Worm (Caenorhabditis elegans): ENCODE results near the gene Y47C4A.1.

Gene Y47C4A.1

DNA sequence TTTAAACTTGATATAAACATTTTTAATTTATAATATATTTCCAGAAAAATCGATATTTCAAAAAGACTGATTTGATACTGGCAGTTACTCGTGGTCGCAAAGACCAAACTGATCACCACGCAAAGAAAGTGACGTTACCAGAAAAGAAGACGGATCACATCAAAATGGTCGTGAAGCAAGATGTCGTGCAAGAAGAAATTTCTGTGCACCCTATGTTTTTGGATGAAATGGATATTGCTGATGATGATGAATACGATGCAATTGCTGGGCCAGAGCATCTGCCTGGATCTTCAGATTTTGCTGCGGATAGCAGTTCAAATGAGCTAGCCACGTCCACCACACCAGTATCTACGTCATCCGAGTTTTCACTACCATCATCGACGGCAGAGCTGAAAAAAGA, 42.7 kb upstream of the Y47C4A.1 start:
- TF ChIP-seq B0336.3 (GFP tag; IDR thresholded peaks at IDR 0.05) (no peak), tbp1 (GFP tag; optimal IDR thresholded peaks at IDR 0.05) (no peak), egrh-3 (GFP tag; IDR thresholded peaks at IDR 0.05) (no peak), mel-28 (tag; optimal IDR thresholded peaks at IDR 0.05; ENCODE audit: borderline replicate concordance) (no peak), ets-4 (GFP tag; optimal IDR thresholded peaks at IDR 0.05) (no peak), lsl-1 (GFP tag; optimal IDR thresholded peaks at IDR 0.05) (no peak), fkh-3 (tag; optimal IDR thresholded peaks at IDR 0.05) (no peak), nhr-179 (tag; optimal IDR thresholded peaks at IDR 0.05) (no peak), atf-7 (tag; optimal IDR thresholded peaks at IDR 0.05) (no peak), madf-6 (GFP tag; IDR thresholded peaks at IDR 0.05) (no peak), T26A5.8 (tag; optimal IDR thresholded peaks at IDR 0.05) (no peak), zfh-2 (GFP tag; conservative IDR thresholded peaks at IDR 0.05) (no peak), C06A6.2 (GFP tag; conservative IDR thresholded peaks at IDR 0.05) (no peak), let-607 (tag; optimal IDR thresholded peaks at IDR 0.05) (no peak), hmg-1.2 (GFP tag; IDR thresholded peaks at IDR 0.05) (no peak), unc-62 (GFP tag; optimal IDR thresholded peaks at IDR 0.05) (no peak)

DNA sequence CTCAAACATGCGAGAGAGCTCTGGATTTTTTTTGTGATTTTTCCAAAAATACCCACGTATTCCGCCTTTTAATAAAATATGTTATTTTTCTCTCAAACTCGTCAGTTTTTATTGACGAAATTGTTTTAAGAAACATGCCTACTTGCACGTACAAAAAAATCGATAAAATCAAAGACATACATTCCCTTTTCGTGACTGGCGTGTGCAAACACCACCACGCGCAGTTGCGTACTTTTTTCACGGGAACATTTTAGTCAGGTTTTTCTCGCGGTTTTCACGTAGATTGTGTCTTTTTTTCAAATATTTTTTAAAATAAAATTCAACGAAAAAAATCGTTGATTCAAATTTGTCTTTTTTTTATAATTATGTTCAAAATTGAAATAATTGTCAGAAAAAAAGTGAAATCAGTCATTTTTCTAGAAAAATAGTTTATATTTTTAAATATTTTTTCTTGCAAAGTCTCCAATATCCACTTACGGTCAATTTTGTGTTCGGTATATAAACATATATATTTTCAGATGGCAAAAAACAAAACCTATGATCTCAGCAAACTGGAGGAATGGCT, 39.7 kb upstream of the Y47C4A.1 start, which contains the start of gene M02E1.1:
TSS of gene M02E1.1 (plus strand) at position 515 of the 565 bp plus-strand sequence.
- TF ChIP-seq madf-8 (GFP tag; conservative IDR thresholded peaks at IDR 0.05), result no peak
- no peak for TF ChIP-seq egl-44 (GFP tag; IDR thresholded peaks at IDR 0.05)
- no peak for TF ChIP-seq sdz-38 (tag; optimal IDR thresholded peaks at IDR 0.05)
- no peak for TF ChIP-seq ceh-79 (tag; optimal IDR thresholded peaks at IDR 0.05)
- TF ChIP-seq akir-1 (GFP tag; optimal IDR thresholded peaks at IDR 0.05), result no peak
- TF ChIP-seq rcor-1 (GFP tag; IDR thresholded peaks at IDR 0.05), result no peak
- peak; percentile 30 for TF ChIP-seq lin-40 (tag; optimal IDR thresholded peaks at IDR 0.05)
- peak; percentile 10 for TF ChIP-seq lsy-27 (tag; optimal IDR thresholded peaks at IDR 0.05; ENCODE audit: borderline replicate concordance, insufficient read depth)
- TF ChIP-seq cebp-1 (GFP tag; IDR thresholded peaks at IDR 0.05), result no peak
- peak; percentile 16 for TF ChIP-seq cebp-1 (tag; optimal IDR thresholded peaks at IDR 0.05)
- no peak for TF ChIP-seq hrde-1 (tag; optimal IDR thresholded peaks at IDR 0.05; ENCODE audit: borderline replicate concordance)
- TF ChIP-seq ztf-3 (GFP tag; optimal IDR thresholded peaks at IDR 0.05), result no peak
- no peak for TF ChIP-seq F52B5.7 (tag; optimal IDR thresholded peaks at IDR 0.05)
- peak; percentile 52 for TF ChIP-seq attf-5 (GFP tag; optimal IDR thresholded peaks at IDR 0.05)
- no peak for TF ChIP-seq efl-1 (GFP tag; optimal IDR thresholded peaks at IDR 0.05)

DNA sequence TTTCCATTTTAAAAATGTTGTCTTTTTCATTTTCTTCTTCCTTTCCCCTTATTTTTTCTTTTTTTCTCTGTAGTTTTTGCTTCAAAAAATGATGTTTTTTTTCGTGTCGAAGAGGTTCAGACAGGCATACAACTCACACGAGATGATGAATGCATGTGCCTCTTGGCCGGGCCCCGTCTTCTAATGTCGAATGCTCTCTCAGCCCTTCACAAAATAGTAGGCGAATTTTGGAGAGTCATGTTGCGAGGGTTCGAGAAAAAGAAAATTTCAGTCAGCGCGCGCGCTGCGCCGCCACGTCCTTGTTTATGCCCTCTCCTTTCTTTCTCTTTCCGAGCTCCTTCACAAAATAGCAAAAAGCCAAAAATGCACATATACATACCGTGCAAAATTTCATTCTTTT, 38.0 kb upstream of the Y47C4A.1 start:
- peak; percentile 4 for TF ChIP-seq F23B12.7 (tag; optimal IDR thresholded peaks at IDR 0.05; ENCODE audit: insufficient read depth)
- peak; percentile 54 for TF ChIP-seq ceh-27 (GFP tag; optimal IDR thresholded peaks at IDR 0.05)
- TF ChIP-seq Y53G8AR.9 (GFP tag; conservative IDR thresholded peaks at IDR 0.05), result no peak
- no peak for TF ChIP-seq ceh-100 (GFP tag; IDR thresholded peaks at IDR 0.05)
- TF ChIP-seq F33H1.4 (GFP tag; IDR thresholded peaks at IDR 0.05), result no peak
- TF ChIP-seq K12H6.12 (tag; optimal IDR thresholded peaks at IDR 0.05), result peak; percentile 66
- no peak for TF ChIP-seq pha-4 (tag; optimal IDR thresholded peaks at IDR 0.05)
- no peak for TF ChIP-seq nfya-1 (tag; optimal IDR thresholded peaks at IDR 0.05; ENCODE audit: borderline replicate concordance, insufficient read depth)
- no peak for TF ChIP-seq somi-1 (GFP tag; optimal IDR thresholded peaks at IDR 0.05)
- no peak for TF ChIP-seq nhr-120 (GFP tag; IDR thresholded peaks at IDR 0.05)
- TF ChIP-seq lsl-1 (GFP tag; optimal IDR thresholded peaks at IDR 0.05), result no peak
- no peak for TF ChIP-seq nhr-27 (tag; optimal IDR thresholded peaks at IDR 0.05)
- TF ChIP-seq lin-35 (GFP tag; optimal IDR thresholded peaks at IDR 0.05), result peak in 1 of 3 experiments; percentile 48
- TF ChIP-seq F57A8.1 (GFP tag; optimal IDR thresholded peaks at IDR 0.05), result no peak
- no peak for TF ChIP-seq Y67H2A.10 (GFP tag; conservative IDR thresholded peaks at IDR 0.05)
- no peak for TF ChIP-seq lir-1 (GFP tag; conservative IDR thresholded peaks at IDR 0.05)
- TF ChIP-seq athp-1 (tag; optimal IDR thresholded peaks at IDR 0.05), result no peak

All from whole organism, young adult.